Worm (Caenorhabditis elegans) whole organism, L2 larva: ENCODE results near the gene msp-58.

Experiments used
- C34F6.9 ChIP-seq: fragments of 150-350 bp; optimal IDR thresholded peaks from 2 replicates; lab custom pipeline; 2014; ENCODE audit warnings: missing biosample characterization, missing genetic modification characterization
- F13H6.1 ChIP-seq: sonication (generic microtip); optimal IDR thresholded peaks from 2 replicates; lab custom pipeline; 2016; ENCODE audit warnings: missing genetic modification characterization, missing compliant biosample characterization
- R02D3.7 ChIP-seq: fragments of 150-350 bp; optimal IDR thresholded peaks from 2 replicates; lab custom pipeline; 2014; ENCODE audit warnings: missing biosample characterization, missing genetic modification characterization
- Y55F3AM.14 ChIP-seq: fragments of 200-800 bp; sonication (Bioruptor generic); optimal IDR thresholded peaks from 2 replicates; lab custom pipeline; 2018; ENCODE audit warnings: mild to moderate bottlenecking, missing genetic modification characterization, missing compliant biosample characterization
- ama-1 ChIP-seq: fragments of 150-350 bp; optimal IDR thresholded peaks from 2 replicates; lab custom pipeline; 2018; ENCODE audit warnings: inconsistent platforms
- blmp-1 ChIP-seq: sonication (generic microtip); optimal IDR thresholded peaks from 2 replicates; lab custom pipeline; 2017; ENCODE audit warnings: missing genetic modification characterization, mild to moderate bottlenecking, missing compliant biosample characterization, antibody characterized with exemption, moderate library complexity; ENCODE audit not compliant: insufficient read depth
- ceh-82 ChIP-seq: fragments of 150-350 bp; optimal IDR thresholded peaks from 2 replicates; lab custom pipeline; 2014; ENCODE audit warnings: missing biosample characterization, missing genetic modification characterization
- lsy-2 ChIP-seq, 2 experiments: fragments of 150-350 bp in 1 of 2; sonication (generic microtip) in 1 of 2; optimal IDR thresholded peaks; 2 replicates each; lab custom pipeline; 2014 to 2017; ENCODE audit warnings: missing biosample characterization in 2 of 2, missing genetic modification characterization in 2 of 2
- unc-39 ChIP-seq: fragments of 150-350 bp; optimal IDR thresholded peaks from 2 replicates; lab custom pipeline; 2014; ENCODE audit warnings: missing biosample characterization, missing genetic modification characterization
- unc-62 ChIP-seq: fragments of 150-350 bp; optimal IDR thresholded peaks from 2 replicates; lab custom pipeline; 2014; ENCODE audit warnings: missing biosample characterization, missing genetic modification reagents, missing genetic modification characterization

ce11 chrIV:5287190-5287589, 21.2 kb upstream of the msp-58 start:
- TF ChIP-seq unc-62 (no peak), Y55F3AM.14 (GFP tag; lab: Kevin White, UChicago) (no peak), blmp-1 (tag; lab: Kevin White, UChicago) (no peak), lsy-2 (tag; optimal IDR thresholded peaks at IDR 0.05; lab: Kevin White, UChicago) (no peak), R02D3.7 (tag; lab: Kevin White, UChicago) (no peak), C34F6.9 (no peak), unc-39 (tag; lab: Kevin White, UChicago) (no peak), ceh-82 (tag; lab: Kevin White, UChicago) (no peak), ama-1 (lab: Kevin White, UChicago) (no peak), F13H6.1 (tag; lab: Kevin White, UChicago) (no peak)
